Fruit fly (Drosophila melanogaster): ENCODE measurements around the gene Dpck.

DNA sequence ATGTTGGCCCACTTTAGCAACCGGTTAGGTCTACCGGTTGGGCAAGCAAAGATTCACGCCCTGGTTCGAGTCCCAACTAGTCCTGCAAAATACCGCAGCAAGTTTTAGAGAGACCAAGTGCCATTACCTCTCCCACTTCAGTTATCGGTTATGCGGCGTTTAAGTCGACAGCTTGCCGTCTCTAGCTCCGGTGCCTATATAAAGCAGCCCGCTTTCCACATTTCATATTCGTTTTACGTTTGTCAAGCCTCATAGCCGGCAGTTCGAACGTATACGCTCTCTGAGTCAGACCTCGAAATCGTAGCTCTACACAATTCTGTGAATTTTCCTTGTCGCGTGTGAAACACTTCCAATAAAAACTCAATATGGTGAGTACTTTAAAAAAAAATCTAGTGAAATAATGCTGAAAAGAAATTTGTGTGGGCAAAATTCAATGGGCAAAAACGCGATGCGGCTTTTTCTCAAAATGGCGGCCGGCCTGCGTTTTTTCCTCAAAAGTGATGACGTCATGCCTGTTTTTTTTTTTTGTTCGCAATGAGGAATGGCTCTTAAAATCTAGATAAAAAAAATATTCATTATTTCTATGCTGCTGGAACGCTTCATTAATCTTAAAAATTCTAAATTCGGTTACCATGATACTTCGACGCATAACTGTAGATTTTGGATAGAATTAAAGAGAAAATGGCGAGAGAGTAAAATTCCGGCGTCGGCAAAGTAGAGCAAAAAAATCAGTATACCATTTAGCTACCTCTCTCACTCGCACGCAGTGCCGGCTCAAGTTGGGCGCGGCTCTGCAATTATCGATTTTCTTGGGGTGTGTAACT, 4.6 kb downstream of the Dpck start, which contains the start of gene alphaTub84B:
- no peak for TF ChIP-seq psq (optimal IDR thresholded peaks at IDR 0.05)
- no peak for TF ChIP-seq Sin3A (optimal IDR thresholded peaks at IDR 0.05)
- no peak for TF ChIP-seq h (optimal IDR thresholded peaks at IDR 0.05)
- no peak for TF ChIP-seq Myc (optimal IDR thresholded peaks at IDR 0.05)
- no peak for TF ChIP-seq ttk (optimal IDR thresholded peaks at IDR 0.05)
- TF ChIP-seq insv (optimal IDR thresholded peaks at IDR 0.05) = no peak

Data from Kc167 (cell line).